Worm (Caenorhabditis elegans) whole organism, L4 larva: ENCODE measurements around the gene col-44.

ENCODE experiments used
- F49E8.2 ChIP-seq: sonication (generic microtip); optimal IDR thresholded peaks from 2 replicates; lab custom pipeline; 2016; ENCODE audit warnings: missing compliant biosample characterization, mild to moderate bottlenecking, missing genetic modification characterization, borderline replicate concordance
- R02D3.7 ChIP-seq: fragments of 150-350 bp; sonication (generic microtip); optimal IDR thresholded peaks from 3 replicates; lab custom pipeline; 2014; ENCODE audit warnings: missing biosample characterization, missing genetic modification characterization
- Y105C5A.15 ChIP-seq: fragments of 200-800 bp; sonication (Bioruptor generic); IDR thresholded peaks from 2 replicates; pipeline ENCODE4 v1.3.6; 2022; ENCODE audit warnings: missing genetic modification characterization, missing compliant biosample characterization
- Y75B8A.6 ChIP-seq: fragments of 200-800 bp; sonication (Bioruptor generic); IDR thresholded peaks from 2 replicates; pipeline ENCODE4 v1.3.6; 2022; ENCODE audit warnings: missing genetic modification reagents, missing genetic modification characterization, missing compliant biosample characterization
- ZK546.5 ChIP-seq, 2 experiments: sonication (generic microtip); optimal IDR thresholded peaks; 2 replicates each; lab custom pipeline; 2017; ENCODE audit warnings: missing biosample characterization in 2 of 2, missing genetic modification characterization in 2 of 2
- aha-1 ChIP-seq: fragments of 150-350 bp; peaks from one replicate; lab custom pipeline; 2014; ENCODE audit warnings: missing biosample characterization, missing genetic modification characterization
- ceh-20 ChIP-seq: fragments of 200-800 bp; sonication (Bioruptor generic); IDR thresholded peaks from 2 replicates; pipeline ENCODE4 v1.3.6; 2022; ENCODE audit warnings: missing genetic modification reagents, missing genetic modification characterization, missing compliant biosample characterization
- ceh-32 ChIP-seq: sonication (generic microtip); optimal IDR thresholded peaks from 2 replicates; lab custom pipeline; 2016; ENCODE audit warnings: mild to moderate bottlenecking, missing genetic modification characterization, missing compliant biosample characterization; ENCODE audit not compliant: poor library complexity
- ces-1 ChIP-seq: fragments of 150-350 bp; sonication (generic microtip); optimal IDR thresholded peaks from 4 replicates; lab custom pipeline; 2014; ENCODE audit warnings: missing biosample characterization, missing genetic modification reagents, missing genetic modification characterization
- daf-16 ChIP-seq, 3 experiments: sonication (generic microtip); optimal IDR thresholded peaks; 2 replicates each; lab custom pipeline; 2016 to 2017; ENCODE audit warnings: missing genetic modification characterization in 3 of 3, missing genetic modification reagents in 3 of 3, mild to moderate bottlenecking in 2 of 3, missing compliant biosample characterization in 2 of 3, missing biosample characterization in 1 of 3, moderate library complexity in 1 of 3
- daf-19 ChIP-seq: fragments of 200-800 bp; sonication (Bioruptor generic); conservative IDR thresholded peaks from 2 replicates; pipeline ENCODE4 v1.3.6; 2022; ENCODE audit warnings: missing genetic modification characterization, missing compliant biosample characterization
- daf-8 ChIP-seq: fragments of 200-800 bp; sonication (Bioruptor generic); IDR thresholded peaks from 2 replicates; pipeline ENCODE4 v1.3.6; 2022; ENCODE audit warnings: missing genetic modification characterization, missing compliant biosample characterization
- dmd-6 ChIP-seq: fragments of 200-800 bp; sonication (Bioruptor generic); IDR thresholded peaks from 2 replicates; pipeline ENCODE4 v1.3.6; 2022; ENCODE audit warnings: missing genetic modification reagents, missing genetic modification characterization, missing compliant biosample characterization
- egl-27 ChIP-seq: sonication (generic microtip); optimal IDR thresholded peaks from 3 replicates; lab custom pipeline; 2017; ENCODE audit warnings: missing biosample characterization, missing genetic modification reagents, missing genetic modification characterization
- hlh-30 ChIP-seq: sonication (generic microtip); optimal IDR thresholded peaks from 2 replicates; lab custom pipeline; 2017; ENCODE audit warnings: antibody characterized with exemption, mild to moderate bottlenecking, missing genetic modification characterization, missing compliant biosample characterization; ENCODE audit not compliant: insufficient read depth
- hmg-1.1 ChIP-seq: fragments of 200-800 bp; sonication (Bioruptor generic); IDR thresholded peaks from 2 replicates; pipeline ENCODE4 v1.3.6; 2022; ENCODE audit warnings: missing genetic modification reagents, missing genetic modification characterization, missing compliant biosample characterization
- jun-1 ChIP-seq: fragments of 150-350 bp; optimal IDR thresholded peaks from 2 replicates; lab custom pipeline; 2014; ENCODE audit warnings: missing biosample characterization, missing genetic modification reagents, missing genetic modification characterization
- lin-29 ChIP-seq: fragments of 200-800 bp; sonication (Bioruptor generic); IDR thresholded peaks from 2 replicates; pipeline ENCODE4 v1.3.6; 2022; ENCODE audit warnings: missing genetic modification reagents, missing genetic modification characterization, missing compliant biosample characterization
- madf-9 ChIP-seq: fragments of 200-800 bp; sonication (Bioruptor generic); conservative IDR thresholded peaks from 2 replicates; pipeline ENCODE4 v1.3.6; 2022; ENCODE audit warnings: missing genetic modification reagents, missing genetic modification characterization, missing compliant biosample characterization
- mxl-3 ChIP-seq: fragments of 200-800 bp; sonication (Bioruptor generic); optimal IDR thresholded peaks from 2 replicates; lab custom pipeline; 2018; ENCODE audit warnings: mild to moderate bottlenecking, missing genetic modification characterization, missing compliant biosample characterization
- nhr-11 ChIP-seq: fragments of 150-350 bp; optimal IDR thresholded peaks from 2 replicates; lab custom pipeline; 2014; ENCODE audit warnings: missing biosample characterization, missing genetic modification characterization
- nhr-28 ChIP-seq: fragments of 150-350 bp; optimal IDR thresholded peaks from 2 replicates; lab custom pipeline; 2014; ENCODE audit warnings: missing biosample characterization, missing genetic modification characterization
- nhr-41 ChIP-seq: fragments of 200-800 bp; sonication (Bioruptor generic); IDR thresholded peaks from 2 replicates; pipeline ENCODE4 v1.3.6; 2022; ENCODE audit warnings: missing genetic modification reagents, missing genetic modification characterization, missing compliant biosample characterization
- nhr-77 ChIP-seq: fragments of 150-350 bp; optimal IDR thresholded peaks from 2 replicates; lab custom pipeline; 2014; ENCODE audit warnings: missing biosample characterization, missing genetic modification characterization
- pha-4 ChIP-seq, 2 experiments: fragments of 150-350 bp in 1 of 2; fragments of 200-800 bp in 1 of 2; sonication (Bioruptor generic) in 1 of 2; IDR thresholded peaks in 1 of 2; optimal IDR thresholded peaks in 1 of 2; 2 replicates each; pipeline versions ENCODE4 v1.3.6 to Lab custom; 2014 to 2022; ENCODE audit warnings: missing genetic modification characterization in 2 of 2, missing genetic modification reagents in 2 of 2, missing biosample characterization in 1 of 2, missing compliant biosample characterization in 1 of 2
- set-16 ChIP-seq: fragments of 200-800 bp; sonication (Bioruptor generic); IDR thresholded peaks from 2 replicates; pipeline ENCODE4 v1.3.6; 2022; ENCODE audit warnings: missing genetic modification reagents, missing genetic modification characterization, missing compliant biosample characterization
- skn-1 ChIP-seq: fragments of 150-350 bp; optimal IDR thresholded peaks from 2 replicates; lab custom pipeline; 2014; ENCODE audit warnings: missing biosample characterization, missing genetic modification characterization
- snpc-4 ChIP-seq: fragments of 150-350 bp; optimal IDR thresholded peaks from 2 replicates; lab custom pipeline; 2014; ENCODE audit warnings: missing biosample characterization, missing genetic modification characterization
- spr-1 ChIP-seq: sonication (generic microtip); optimal IDR thresholded peaks from 2 replicates; lab custom pipeline; 2016; ENCODE audit warnings: mild to moderate bottlenecking, missing genetic modification characterization, missing compliant biosample characterization
- tra-1 ChIP-seq: fragments of 200-800 bp; sonication (Bioruptor generic); IDR thresholded peaks from 2 replicates; pipeline ENCODE4 v1.3.6; 2022; ENCODE audit warnings: missing genetic modification reagents, missing genetic modification characterization, missing compliant biosample characterization
- unc-130 ChIP-seq: sonication (generic microtip); optimal IDR thresholded peaks from 2 replicates; lab custom pipeline; 2016; ENCODE audit warnings: missing genetic modification reagents, missing genetic modification characterization, missing compliant biosample characterization
- unc-62 ChIP-seq, 3 experiments: fragments of 150-350 bp in 1 of 3; sonication (generic microtip); optimal IDR thresholded peaks in 2 of 3; peaks in 1 of 3; 1 replicate in 1 of 3; 2 replicates in 2 of 3; lab custom pipeline; 2014 to 2017; ENCODE audit warnings: missing biosample characterization in 3 of 3, missing genetic modification characterization in 3 of 3, missing genetic modification reagents in 3 of 3, missing genotype in 1 of 3
- ztf-7 ChIP-seq: fragments of 150-350 bp; optimal IDR thresholded peaks from 2 replicates; lab custom pipeline; 2014; ENCODE audit warnings: missing biosample characterization, missing genetic modification characterization

col-44 gene

ce11 chrX:13598021-13598499, 6.8 kb downstream of the col-44 start, which contains the start of gene bra-1 (continued):
- TF ChIP-seq hmg-1.1 (GFP tag; lab: Robert Waterston, UW) (peak; percentile 45; the same call in 1 of the 2 replicates), skn-1 (tag; lab: Kevin White, UChicago) (no peak), daf-19 (GFP tag; lab: Robert Waterston, UW) (no peak), snpc-4 (tag; lab: Kevin White, UChicago) (no peak), pha-4 (GFP tag; IDR thresholded peaks at IDR 0.05; lab: Robert Waterston, UW) (no peak), pha-4 (tag; optimal IDR thresholded peaks at IDR 0.05; lab: Kevin White, UChicago) (no peak)

ce11 chrX:13600136-13600535, 8.9 kb downstream of the col-44 start, which contains the start of gene F54B11.7:
Gene F54B11.7, plus strand, starts transcription at chrX:13600436.
- TF ChIP-seq nhr-77 (no peak), egl-27 (tag; lab: Kevin White, UChicago) (no peak), ces-1 (GFP tag; lab: Kevin White, UChicago) (no peak), ceh-20 (GFP tag; lab: Robert Waterston, UW) (no peak), jun-1 (tag; lab: Kevin White, UChicago) (no peak), ceh-32 (tag; lab: Kevin White, UChicago) (no peak)

- TF ChIP-seq jun-1 (tag; lab: Kevin White, UChicago) (no peak), ZK546.5 (tag; optimal IDR thresholded peaks at IDR 0.05; lab: Kevin White, UChicago) (no peak), mxl-3 (peak; percentile 8), daf-8 (no peak), R02D3.7 (tag; lab: Kevin White, UChicago) (no peak), Y105C5A.15 (GFP tag; lab: Robert Waterston, UW) (no peak), daf-19 (GFP tag; lab: Robert Waterston, UW) (no peak), hlh-30 (peak; percentile 73), nhr-41 (GFP tag; lab: Robert Waterston, UW) (no peak), lin-29 (GFP tag; lab: Robert Waterston, UW) (no peak), unc-62 (GFP tag; optimal IDR thresholded peaks at IDR 0.05 in 1 of 2; lab: Kevin White, UChicago) (no peak), unc-62 (tag; optimal IDR thresholded peaks at IDR 0.05; lab: Kevin White, UChicago) (no peak), nhr-28 (tag; lab: Kevin White, UChicago) (no peak), F49E8.2 (tag; lab: Kevin White, UChicago) (no peak), ztf-7 (tag; lab: Kevin White, UChicago) (no peak)
Observed at ce11 chrX:13603826-13604225, 12.6 kb downstream of the col-44 start, which contains the start of gene F54B11.8. Gene F54B11.8, minus strand, starts transcription at chrX:13603926.

ce11 chrX:13604946-13605617, 13.8 kb downstream of the col-44 start, which contains the start of gene F54B11.9:
Gene F54B11.9, plus strand, starts transcription at chrX:13605567.
- TF ChIP-seq aha-1 (tag; lab: Kevin White, UChicago) (peak; percentile 41), tra-1 (GFP tag; lab: Robert Waterston, UW) (no peak), Y75B8A.6 (GFP tag; lab: Robert Waterston, UW) (no peak), dmd-6 (no peak), daf-16 (GFP tag; optimal IDR thresholded peaks at IDR 0.05; lab: Kevin White, UChicago) (peak in 1 of 2 experiments; percentile 28), daf-16 (tag; optimal IDR thresholded peaks at IDR 0.05; lab: Kevin White, UChicago) (no peak), set-16 (GFP tag; lab: Robert Waterston, UW) (peak; percentile 13; the same call in 1 of the 2 replicates), madf-9 (GFP tag; lab: Robert Waterston, UW) (no peak), spr-1 (tag; lab: Kevin White, UChicago) (no peak), unc-130 (GFP tag; lab: Kevin White, UChicago) (no peak), nhr-11 (tag; lab: Kevin White, UChicago) (peak; percentile 56)
